Worm (Caenorhabditis elegans) whole organism, L4 larva: ENCODE measurements around the gene Y54G2A.72.

ENCODE experiments used
- aly-2 ChIP-seq: sonication (generic microtip); optimal IDR thresholded peaks from 2 replicates; lab custom pipeline; 2018; ENCODE audit warnings: missing biosample characterization, missing genetic modification characterization
- ama-1 ChIP-seq: fragments of 150-350 bp; optimal IDR thresholded peaks from 2 replicates; lab custom pipeline; 2014; ENCODE audit warnings: inconsistent platforms, mixed read lengths
- ceh-82 ChIP-seq: sonication (generic microtip); optimal IDR thresholded peaks from 2 replicates; lab custom pipeline; 2017; ENCODE audit warnings: missing biosample characterization, missing genetic modification characterization
- fkh-10 ChIP-seq: fragments of 150-350 bp; optimal IDR thresholded peaks from 2 replicates; lab custom pipeline; 2014; ENCODE audit warnings: missing biosample characterization, missing genetic modification reagents, missing genetic modification characterization
- fos-1 ChIP-seq: fragments of 150-350 bp; optimal IDR thresholded peaks from 2 replicates; lab custom pipeline; 2014; ENCODE audit warnings: missing biosample characterization, missing genetic modification characterization
- jun-1 ChIP-seq: fragments of 150-350 bp; optimal IDR thresholded peaks from 2 replicates; lab custom pipeline; 2014; ENCODE audit warnings: missing biosample characterization, missing genetic modification reagents, missing genetic modification characterization
- mes-2 ChIP-seq: sonication (generic microtip); optimal IDR thresholded peaks from 2 replicates; lab custom pipeline; 2016; ENCODE audit warnings: missing genotype, mild to moderate bottlenecking, missing genetic modification characterization, missing compliant biosample characterization; ENCODE audit not compliant: poor library complexity, severe bottlenecking
- nhr-76 ChIP-seq: fragments of 150-350 bp; optimal IDR thresholded peaks from 2 replicates; lab custom pipeline; 2014; ENCODE audit warnings: missing biosample characterization, missing genetic modification characterization
- pha-4 ChIP-seq, 2 experiments: fragments of 150-350 bp in 1 of 2; fragments of 200-800 bp in 1 of 2; sonication (Bioruptor generic) in 1 of 2; IDR thresholded peaks in 1 of 2; optimal IDR thresholded peaks in 1 of 2; 2 replicates each; pipeline versions ENCODE4 v1.3.6 to Lab custom; 2014 to 2022; ENCODE audit warnings: missing genetic modification characterization in 2 of 2, missing genetic modification reagents in 2 of 2, missing biosample characterization in 1 of 2, missing compliant biosample characterization in 1 of 2
- snpc-4 ChIP-seq: fragments of 150-350 bp; optimal IDR thresholded peaks from 2 replicates; lab custom pipeline; 2014; ENCODE audit warnings: missing biosample characterization, missing genetic modification characterization
- zag-1 ChIP-seq: fragments of 150-350 bp; optimal IDR thresholded peaks from 2 replicates; lab custom pipeline; 2014; ENCODE audit warnings: missing biosample characterization, missing genetic modification characterization

DNA sequence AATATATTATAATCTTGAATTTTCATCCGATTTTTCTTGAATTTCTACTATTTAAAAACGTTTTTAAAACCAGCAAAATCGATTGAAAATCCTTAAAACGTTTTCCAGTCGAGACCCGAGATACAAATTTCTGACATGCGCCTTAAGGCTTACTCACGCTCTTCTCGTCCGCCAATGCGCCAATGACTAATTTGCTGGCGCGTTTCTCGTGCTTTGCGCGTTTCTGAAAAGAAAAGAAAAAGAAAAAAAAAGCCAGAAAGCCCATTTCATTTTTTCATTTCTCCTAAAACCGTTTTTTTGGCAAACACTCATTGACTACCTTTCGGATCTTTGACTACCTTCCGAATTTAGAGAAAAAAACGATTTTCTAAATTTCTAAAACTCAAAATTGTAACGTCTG, 1.2 kb upstream of the Y54G2A.72 start:
- TF ChIP-seq nhr-76 (no peak), ceh-82 (tag; lab: Kevin White, UChicago) (no peak), pha-4 (GFP tag; IDR thresholded peaks at IDR 0.05; lab: Robert Waterston, UW) (no peak), pha-4 (tag; optimal IDR thresholded peaks at IDR 0.05; lab: Kevin White, UChicago) (no peak), snpc-4 (tag; lab: Kevin White, UChicago) (no peak), fkh-10 (GFP tag; lab: Kevin White, UChicago) (no peak), aly-2 (tag; lab: Kevin White, UChicago) (no peak), fos-1 (tag; lab: Kevin White, UChicago) (no peak), mes-2 (tag; lab: Kevin White, UChicago) (no peak), jun-1 (tag; lab: Kevin White, UChicago) (no peak), ama-1 (lab: Kevin White, UChicago) (no peak), zag-1 (no peak)
